Fruit fly (Drosophila melanogaster) whole organism, wandering third instar larva: Measurements from ENCODE around the gene Spn28B.

ENCODE experiments used
- Abd-B ChIP-seq: fragments of >200 bp; optimal IDR thresholded peaks from 2 replicates; lab custom pipeline; 2017; ENCODE audit warnings: missing biosample characterization, missing genetic modification characterization
- HLH106 ChIP-seq: fragments of 200-800 bp; optimal IDR thresholded peaks from 3 replicates; lab custom pipeline; 2019; ENCODE audit warnings: missing biosample characterization, mild to moderate bottlenecking, missing genetic modification characterization, moderate library complexity
- Hr78 ChIP-seq: fragments of >200 bp; optimal IDR thresholded peaks from 2 replicates; lab custom pipeline; 2017; ENCODE audit warnings: missing biosample characterization, missing genetic modification characterization
- Mio ChIP-seq: sonication (Bioruptor generic); optimal IDR thresholded peaks from 2 replicates; lab custom pipeline; 2016; ENCODE audit warnings: missing biosample characterization, missing genetic modification characterization
- Myc ChIP-seq: fragments of >200 bp; optimal IDR thresholded peaks from 2 replicates; lab custom pipeline; 2017
- dl ChIP-seq, 2 experiments: fragments of 175-275, 200-275 bp in 1 of 2; fragments of 200-275 bp in 1 of 2; sonication (Bioruptor generic); optimal IDR thresholded peaks; lab custom pipeline; 2018; ENCODE audit warnings: mild to moderate bottlenecking in 2 of 2, missing biosample characterization in 2 of 2, missing genetic modification characterization in 2 of 2, moderate library complexity in 2 of 2; ENCODE audit not compliant: partially characterized antibody in 2 of 2, insufficient read depth in 1 of 2
- h ChIP-seq: fragments of 200-800 bp; sonication (Bioruptor generic); optimal IDR thresholded peaks from 3 replicates; lab custom pipeline; 2016; ENCODE audit warnings: missing biosample characterization, mild to moderate bottlenecking, missing genetic modification characterization
- psq ChIP-seq: fragments of 200-800 bp; sonication (Bioruptor generic); optimal IDR thresholded peaks from 3 replicates; lab custom pipeline; 2017; ENCODE audit warnings: missing biosample characterization, mild to moderate bottlenecking, missing genetic modification characterization, moderate library complexity
- woc ChIP-seq: sonication (Bioruptor generic); optimal IDR thresholded peaks from 2 replicates; lab custom pipeline; 2016; ENCODE audit warnings: missing biosample characterization, mild to moderate bottlenecking, missing genetic modification characterization

- no peak for TF ChIP-seq woc
- TF ChIP-seq Mio (GFP tag; lab: Kevin White, UChicago): no peak
- no peak for TF ChIP-seq HLH106 (tag; lab: Kevin White, UChicago)
- no peak for TF ChIP-seq dl (GFP tag; optimal IDR thresholded peaks at IDR 0.05; lab: Kevin White, UChicago; ENCODE audit: insufficient read depth in 1 of 2, partially characterized antibody in 2 of 2)
- no peak for TF ChIP-seq psq (GFP tag; lab: Kevin White, UChicago)
- no peak for TF ChIP-seq h
- no peak for TF ChIP-seq Hr78 (GFP tag; lab: Kevin White, UChicago)
- TF ChIP-seq Abd-B: no peak
- TF ChIP-seq Myc (lab: Kevin White, UChicago): no peak
These were observed 17.0 kb downstream of the Spn28B start for dm6 chr2L:7598697-7599096.
